Worm (Caenorhabditis elegans) whole organism, L3 larva: Measurements from ENCODE around the gene C07G3.10.

Source experiments
- R02D3.7 ChIP-seq: fragments of 150-350 bp; optimal IDR thresholded peaks from 2 replicates; lab custom pipeline; 2014; ENCODE audit warnings: missing biosample characterization, missing genetic modification characterization
- ama-1 ChIP-seq: fragments of 150-350 bp; optimal IDR thresholded peaks from 2 replicates; lab custom pipeline; 2018
- ceh-16 ChIP-seq: sonication (generic microtip); optimal IDR thresholded peaks from 2 replicates; lab custom pipeline; 2017; ENCODE audit warnings: missing biosample characterization, missing genetic modification characterization
- ceh-28 ChIP-seq: fragments of 150-350 bp; optimal IDR thresholded peaks from 2 replicates; lab custom pipeline; 2014; ENCODE audit warnings: missing biosample characterization, missing genetic modification reagents, missing genetic modification characterization
- ceh-82 ChIP-seq: fragments of 150-350 bp; optimal IDR thresholded peaks from 2 replicates; lab custom pipeline; 2014; ENCODE audit warnings: missing biosample characterization, missing genetic modification characterization
- daf-12 ChIP-seq: fragments of 150-350 bp; optimal IDR thresholded peaks from 2 replicates; lab custom pipeline; 2014; ENCODE audit warnings: missing biosample characterization, missing genetic modification reagents, missing genetic modification characterization
- elt-1 ChIP-seq: fragments of 150-350 bp; optimal IDR thresholded peaks from 2 replicates; lab custom pipeline; 2014; ENCODE audit warnings: missing biosample characterization, missing genetic modification characterization
- elt-2 ChIP-seq: sonication (generic microtip); optimal IDR thresholded peaks from 2 replicates; lab custom pipeline; 2016; ENCODE audit warnings: missing genetic modification reagents, mild to moderate bottlenecking, missing genetic modification characterization, missing compliant biosample characterization
- elt-3 ChIP-seq, 3 experiments: fragments of 150-350 bp in 1 of 3; sonication (generic microtip) in 2 of 3; optimal IDR thresholded peaks; 2 replicates in 2 of 3; 4 replicates in 1 of 3; lab custom pipeline; 2014 to 2017; ENCODE audit warnings: missing biosample characterization in 3 of 3, missing genetic modification characterization in 3 of 3
- eor-1 ChIP-seq, 2 experiments: fragments of 150-350 bp; optimal IDR thresholded peaks; 2 replicates each; lab custom pipeline; 2014 to 2018; ENCODE audit warnings: missing biosample characterization in 2 of 2, missing genetic modification characterization in 2 of 2
- fkh-10 ChIP-seq: sonication (generic microtip); optimal IDR thresholded peaks from 2 replicates; lab custom pipeline; 2017; ENCODE audit warnings: missing biosample characterization, missing genetic modification reagents, missing genetic modification characterization
- lin-15B ChIP-seq: fragments of 150-350 bp; optimal IDR thresholded peaks from 2 replicates; lab custom pipeline; 2014; ENCODE audit warnings: missing biosample characterization, missing genetic modification characterization
- lin-39 ChIP-seq: fragments of 150-350 bp; optimal IDR thresholded peaks from 2 replicates; lab custom pipeline; 2018; ENCODE audit warnings: missing biosample characterization, missing genetic modification reagents, missing genetic modification characterization
- lsy-12 ChIP-seq: sonication (generic microtip); optimal IDR thresholded peaks from 2 replicates; lab custom pipeline; 2016; ENCODE audit warnings: mild to moderate bottlenecking, missing genetic modification characterization, missing compliant biosample characterization
- mdl-1 ChIP-seq: fragments of 150-350 bp; optimal IDR thresholded peaks from 2 replicates; lab custom pipeline; 2014; ENCODE audit warnings: missing biosample characterization, missing genetic modification characterization
- mml-1 ChIP-seq: fragments of 150-350 bp; sonication (generic microtip); optimal IDR thresholded peaks from 3 replicates; lab custom pipeline; 2014; ENCODE audit warnings: missing biosample characterization, missing genetic modification characterization
- nhr-11 ChIP-seq: fragments of 150-350 bp; optimal IDR thresholded peaks from 2 replicates; lab custom pipeline; 2014; ENCODE audit warnings: missing biosample characterization, missing genetic modification characterization
- nhr-12 ChIP-seq: fragments of 150-350 bp; optimal IDR thresholded peaks from 2 replicates; lab custom pipeline; 2014; ENCODE audit warnings: missing biosample characterization, missing genetic modification characterization
- nhr-23 ChIP-seq: fragments of 150-350 bp; optimal IDR thresholded peaks from 2 replicates; lab custom pipeline; 2014; ENCODE audit warnings: missing biosample characterization, missing genetic modification reagents, missing genetic modification characterization
- nhr-25 ChIP-seq: sonication (generic microtip); optimal IDR thresholded peaks from 2 replicates; lab custom pipeline; 2017; ENCODE audit warnings: missing biosample characterization, missing genetic modification characterization
- nhr-28 ChIP-seq: fragments of 150-350 bp; optimal IDR thresholded peaks from 2 replicates; lab custom pipeline; 2014; ENCODE audit warnings: missing biosample characterization, missing genetic modification characterization
- nhr-43 ChIP-seq: sonication (generic microtip); optimal IDR thresholded peaks from 2 replicates; lab custom pipeline; 2016; ENCODE audit warnings: mild to moderate bottlenecking, missing genetic modification characterization, missing compliant biosample characterization; ENCODE audit not compliant: poor library complexity, severe bottlenecking
- nhr-76 ChIP-seq: fragments of 150-350 bp; sonication (generic microtip); optimal IDR thresholded peaks from 5 replicates; lab custom pipeline; 2014; ENCODE audit warnings: missing biosample characterization, missing genetic modification characterization
- nhr-77 ChIP-seq: fragments of 150-350 bp; optimal IDR thresholded peaks from 2 replicates; lab custom pipeline; 2014; ENCODE audit warnings: missing biosample characterization, missing genetic modification characterization
- pha-4 ChIP-seq: fragments of 150-350 bp; optimal IDR thresholded peaks from 2 replicates; lab custom pipeline; 2014; ENCODE audit warnings: missing biosample characterization, missing genetic modification reagents, missing genetic modification characterization
- pqm-1 ChIP-seq: fragments of 150-350 bp; optimal IDR thresholded peaks from 2 replicates; lab custom pipeline; 2017; ENCODE audit warnings: missing biosample characterization, missing genetic modification characterization, inconsistent platforms
- sea-2 ChIP-seq: fragments of 150-350 bp; sonication (generic microtip); optimal IDR thresholded peaks from 4 replicates; lab custom pipeline; 2014; ENCODE audit warnings: missing biosample characterization, missing genetic modification reagents, missing genetic modification characterization
- skn-1 ChIP-seq: fragments of 150-350 bp; optimal IDR thresholded peaks from 2 replicates; lab custom pipeline; 2014; ENCODE audit warnings: missing biosample characterization, missing genetic modification characterization
- tbx-2 ChIP-seq: sonication (generic microtip); optimal IDR thresholded peaks from 2 replicates; lab custom pipeline; 2016; ENCODE audit warnings: mild to moderate bottlenecking, missing genetic modification characterization, missing compliant biosample characterization
- unc-39 ChIP-seq: sonication (generic microtip); optimal IDR thresholded peaks from 4 replicates; lab custom pipeline; 2017; ENCODE audit warnings: missing biosample characterization, missing genetic modification characterization
- unc-62 ChIP-seq: fragments of 150-350 bp; sonication (generic microtip); optimal IDR thresholded peaks from 4 replicates; lab custom pipeline; 2014; ENCODE audit warnings: missing biosample characterization, missing genetic modification reagents, missing genetic modification characterization
- zag-1 ChIP-seq: fragments of 150-350 bp; optimal IDR thresholded peaks from 2 replicates; lab custom pipeline; 2014; ENCODE audit warnings: missing biosample characterization, missing genetic modification characterization
- ztf-4 ChIP-seq: fragments of 150-350 bp; optimal IDR thresholded peaks from 2 replicates; lab custom pipeline; 2014; ENCODE audit warnings: missing biosample characterization, missing genetic modification characterization

Gene C07G3.10

ce11 chrV:3502038-3502437 lies at the start of gene C07G3.10, which contains the start of gene C07G3.8:
C07G3.10 (plus strand) TSS chrV:3502307.
C07G3.8 (minus strand) TSS chrV:3502138.
- TF ChIP-seq lin-15B (tag; lab: Kevin White, UChicago) (no peak), mml-1 (tag; lab: Kevin White, UChicago) (no peak), daf-12 (tag; lab: Kevin White, UChicago) (no peak), nhr-76 (tag; lab: Kevin White, UChicago) (no peak), elt-1 (tag; lab: Kevin White, UChicago) (no peak), ceh-16 (tag; lab: Kevin White, UChicago) (no peak), nhr-25 (tag; lab: Kevin White, UChicago) (no peak)

DNA sequence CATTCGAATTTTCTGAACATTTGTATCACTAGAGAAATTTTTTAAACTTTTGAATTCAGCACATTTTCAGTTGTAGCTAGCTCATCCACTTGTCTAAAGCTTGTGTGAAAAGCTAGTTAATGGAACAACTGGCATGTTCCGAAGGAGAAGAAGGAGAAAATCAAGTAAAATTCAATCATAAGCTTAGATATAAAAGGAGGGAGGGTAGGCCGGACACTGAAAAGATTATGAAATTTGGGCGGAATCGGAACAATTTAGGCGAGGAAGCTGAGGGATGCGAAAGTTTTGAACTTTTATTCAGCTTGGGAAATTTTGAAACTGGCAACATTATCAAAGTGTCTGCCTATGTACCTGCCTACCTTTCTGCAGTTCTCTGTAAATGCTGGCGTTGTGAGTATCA lies 49.6 kb upstream of the C07G3.10 start:
- TF ChIP-seq fkh-10 (GFP tag; lab: Kevin White, UChicago) (peak; percentile 70), nhr-77 (tag; lab: Kevin White, UChicago) (no peak)
- TF ChIP-seq, all 47 proteins: peak for 1

- TF ChIP-seq lsy-12 (tag; lab: Kevin White, UChicago): no peak
- TF ChIP-seq ama-1 (lab: Kevin White, UChicago): no peak
- TF ChIP-seq pha-4 (tag; lab: Kevin White, UChicago): no peak
- TF ChIP-seq pqm-1 (tag; lab: Kevin White, UChicago): no peak
- TF ChIP-seq elt-2: no peak
- no peak for TF ChIP-seq mdl-1 (tag; lab: Kevin White, UChicago)
- peak; percentile 22 for TF ChIP-seq lin-39
- no peak for TF ChIP-seq daf-12 (tag; lab: Kevin White, UChicago)
Measured at ce11 chrV:3454620-3455019, 47.5 kb upstream of the C07G3.10 start.

- TF ChIP-seq nhr-12 (no peak), nhr-11 (no peak), fkh-10 (GFP tag; lab: Kevin White, UChicago) (no peak), nhr-23 (no peak), nhr-76 (tag; lab: Kevin White, UChicago) (no peak), pqm-1 (tag; lab: Kevin White, UChicago) (no peak), lsy-12 (tag; lab: Kevin White, UChicago) (no peak), eor-1 (tag; optimal IDR thresholded peaks at IDR 0.05; lab: Kevin White, UChicago) (no peak), mml-1 (tag; lab: Kevin White, UChicago) (no peak), nhr-43 (tag; lab: Kevin White, UChicago) (no peak), ceh-28 (tag; lab: Kevin White, UChicago) (no peak), unc-39 (tag; lab: Kevin White, UChicago) (no peak), ama-1 (lab: Kevin White, UChicago) (no peak), unc-62 (GFP tag; lab: Kevin White, UChicago) (no peak)
- TF ChIP-seq, all 47 proteins: peak for 0
Measured at ce11 chrV:3455135-3455747, 46.9 kb upstream of the C07G3.10 start.

DNA sequence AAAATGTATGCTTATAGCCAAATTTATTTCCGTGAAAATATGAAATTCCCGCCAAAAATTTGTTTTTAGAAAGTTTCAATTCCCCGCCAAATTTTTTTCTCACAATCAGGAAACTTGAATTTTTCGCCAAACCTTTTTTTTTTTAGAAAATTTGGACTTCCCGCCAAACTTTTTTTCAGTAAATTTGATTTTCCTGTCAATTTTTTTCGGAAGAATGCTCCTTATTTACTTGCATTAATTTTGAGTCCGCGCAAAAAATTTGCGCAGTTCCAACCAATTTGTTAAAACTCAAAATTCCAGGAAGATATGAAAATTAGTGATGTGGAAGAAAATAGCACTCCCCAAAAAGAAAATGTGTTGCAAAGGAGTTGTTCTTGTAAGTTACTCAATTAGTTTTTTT lies 42.2 kb upstream of the C07G3.10 start, which contains the start of gene slc-28.2:
TSS of gene slc-28.2 (plus strand) at position 301 of the 400 bp plus-strand sequence.
- TF ChIP-seq ceh-28 (tag; lab: Kevin White, UChicago) (no peak), lsy-12 (tag; lab: Kevin White, UChicago) (no peak), pha-4 (tag; lab: Kevin White, UChicago) (no peak)
- TF ChIP-seq, all 47 proteins: peak for 0

DNA sequence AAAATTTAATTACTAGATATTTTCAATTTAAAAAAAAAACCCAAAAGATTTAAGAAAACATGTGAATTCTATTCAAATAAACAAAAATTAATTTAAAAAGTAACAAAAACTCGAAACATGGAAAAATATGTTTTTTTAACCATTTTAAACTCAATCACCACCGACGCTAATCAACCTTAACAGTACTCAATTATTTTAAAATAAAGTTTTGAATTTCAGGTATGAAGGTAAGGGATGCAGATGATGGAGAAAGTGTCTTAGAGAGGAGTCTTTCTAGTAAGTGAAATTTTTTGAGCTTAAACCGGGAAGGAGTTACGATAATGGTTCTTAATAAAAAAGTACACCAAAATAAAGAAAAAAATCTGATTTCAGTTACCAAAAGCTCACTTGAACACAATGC lies 38.6 kb upstream of the C07G3.10 start, which contains the start of gene slc-28.1:
TSS of gene slc-28.1 (plus strand) at position 301 of the 400 bp plus-strand sequence.
- TF ChIP-seq nhr-28 (tag; lab: Kevin White, UChicago) (no peak), fkh-10 (GFP tag; lab: Kevin White, UChicago) (no peak), ceh-82 (tag; lab: Kevin White, UChicago) (no peak), ztf-4 (tag; lab: Kevin White, UChicago) (no peak), zag-1 (tag; lab: Kevin White, UChicago) (no peak), eor-1 (tag; optimal IDR thresholded peaks at IDR 0.05; lab: Kevin White, UChicago) (no peak), nhr-12 (no peak), sea-2 (GFP tag; lab: Kevin White, UChicago) (no peak), nhr-23 (no peak), skn-1 (tag; lab: Kevin White, UChicago) (no peak), tbx-2 (tag; lab: Kevin White, UChicago) (no peak), elt-3 (tag; optimal IDR thresholded peaks at IDR 0.05; lab: Kevin White, UChicago) (no peak), R02D3.7 (no peak)
